Fruit fly (Drosophila melanogaster) whole organism: ENCODE data around the gene tHMG2.

ENCODE experiments used
- CG8478 ChIP-seq: fragments of >200 bp; optimal IDR thresholded peaks from 2 replicates; lab custom pipeline; 2018; ENCODE audit warnings: inconsistent platforms
- psq ChIP-seq: fragments of >200 bp; optimal IDR thresholded peaks from 2 replicates; lab custom pipeline; 2017
- usp ChIP-seq: fragments of >200 bp; optimal IDR thresholded peaks from 2 replicates; lab custom pipeline; 2017; ENCODE audit warnings: missing biosample characterization, missing genetic modification characterization, mixed read lengths

dm6 chr3R:22497025-22497424 lies 4.3 kb downstream of the tHMG2 start, which contains the start of gene Octbeta1R:
- TF ChIP-seq psq (no peak), CG8478 (lab: Kevin White, UChicago) (no peak), usp (no peak)
